Worm (Caenorhabditis elegans): ENCODE results near the gene nlp-22.

ce11 chrX:2301821-2302220, 40.1 kb downstream of the nlp-22 start:
- TF ChIP-seq nhr-28 (tag; optimal IDR thresholded peaks at IDR 0.05) (no peak), elt-1 (tag; optimal IDR thresholded peaks at IDR 0.05) (no peak), elt-3 (tag; optimal IDR thresholded peaks at IDR 0.05) (no peak), eor-1 (tag; optimal IDR thresholded peaks at IDR 0.05) (no peak), pha-4 (tag; optimal IDR thresholded peaks at IDR 0.05) (no peak), egl-27 (tag; optimal IDR thresholded peaks at IDR 0.05) (no peak), fos-1 (tag; optimal IDR thresholded peaks at IDR 0.05) (no peak), lsy-12 (tag; optimal IDR thresholded peaks at IDR 0.05) (no peak), tbx-2 (tag; optimal IDR thresholded peaks at IDR 0.05) (no peak), skn-1 (tag; optimal IDR thresholded peaks at IDR 0.05) (no peak), mdl-1 (tag; optimal IDR thresholded peaks at IDR 0.05) (no peak), snpc-4 (tag; optimal IDR thresholded peaks at IDR 0.05) (no peak), lin-39 (tag; optimal IDR thresholded peaks at IDR 0.05) (no peak)
